Worm (Caenorhabditis elegans): ENCODE measurements around the gene pak-2.

- TF ChIP-seq snpc-4 (tag; optimal IDR thresholded peaks at IDR 0.05) = no peak
- no peak for TF ChIP-seq elt-1 (tag; optimal IDR thresholded peaks at IDR 0.05; ENCODE audit: borderline replicate concordance, insufficient read depth)
- no peak for TF ChIP-seq ceh-83 (GFP tag; optimal IDR thresholded peaks at IDR 0.05)
- no peak for TF ChIP-seq lin-13 (tag; optimal IDR thresholded peaks at IDR 0.05)
- no peak for TF ChIP-seq mep-1 (tag; optimal IDR thresholded peaks at IDR 0.05)
- no peak for TF ChIP-seq sptf-1 (tag; optimal IDR thresholded peaks at IDR 0.05)
- no peak for TF ChIP-seq ham-2 (GFP tag; optimal IDR thresholded peaks at IDR 0.05)
- no peak for TF ChIP-seq unc-39 (tag; optimal IDR thresholded peaks at IDR 0.05)
- no peak for TF ChIP-seq unc-62 (GFP tag; optimal IDR thresholded peaks at IDR 0.05)
- no peak for TF ChIP-seq pha-4 (tag; optimal IDR thresholded peaks at IDR 0.05)
- no peak for TF ChIP-seq nhr-12 (tag; optimal IDR thresholded peaks at IDR 0.05)
- no peak for TF ChIP-seq nhr-76 (tag; optimal IDR thresholded peaks at IDR 0.05)
- no peak for TF ChIP-seq ztf-11 (tag; optimal IDR thresholded peaks at IDR 0.05)
These were observed 35.1 kb downstream of the pak-2 start for ce11 chrV:11004094-11004493.

Data from whole organism, mixed stage, embryonic.